Worm (Caenorhabditis elegans) whole organism, late embryonic: ENCODE results near the gene sru-3.

Experiments
- C08G9.2 ChIP-seq: sonication (generic microtip); optimal IDR thresholded peaks from 2 replicates; lab custom pipeline; 2016; ENCODE audit warnings: mild to moderate bottlenecking, missing genetic modification characterization, moderate library complexity, missing compliant biosample characterization
- C38D4.7 ChIP-seq: fragments of 200-800 bp; sonication (Bioruptor generic); optimal IDR thresholded peaks from 2 replicates; lab custom pipeline; 2018; ENCODE audit warnings: mild to moderate bottlenecking, missing genetic modification characterization, moderate library complexity, missing compliant biosample characterization
- K02D7.2 ChIP-seq: sonication (generic microtip); optimal IDR thresholded peaks from 2 replicates; lab custom pipeline; 2017; ENCODE audit warnings: mild to moderate bottlenecking, missing genetic modification characterization, missing compliant biosample characterization
- ahr-1 ChIP-seq: sonication (generic microtip); optimal IDR thresholded peaks from 2 replicates; lab custom pipeline; 2016; ENCODE audit warnings: missing genetic modification characterization, missing compliant biosample characterization
- ama-1 ChIP-seq: fragments of 150-350 bp; optimal IDR thresholded peaks from 2 replicates; lab custom pipeline; 2014
- ceh-2 ChIP-seq: sonication (generic microtip); optimal IDR thresholded peaks from 2 replicates; lab custom pipeline; 2016; ENCODE audit warnings: missing genotype, missing genetic modification characterization, missing compliant biosample characterization
- ceh-22 ChIP-seq: sonication (generic microtip); optimal IDR thresholded peaks from 2 replicates; lab custom pipeline; 2017; ENCODE audit warnings: missing biosample characterization, missing genetic modification characterization
- ceh-30 ChIP-seq: fragments of 150-350 bp; optimal IDR thresholded peaks from 2 replicates; lab custom pipeline; 2014; ENCODE audit warnings: missing biosample characterization, missing genetic modification characterization
- dve-1 ChIP-seq: sonication (generic microtip); optimal IDR thresholded peaks from 2 replicates; lab custom pipeline; 2017; ENCODE audit warnings: antibody characterized with exemption, mild to moderate bottlenecking, missing genetic modification characterization, missing compliant biosample characterization
- elt-2 ChIP-seq: sonication (generic microtip); optimal IDR thresholded peaks from 2 replicates; lab custom pipeline; 2016; ENCODE audit warnings: missing genetic modification reagents, missing genetic modification characterization, missing compliant biosample characterization
- elt-4 ChIP-seq: sonication (generic microtip); optimal IDR thresholded peaks from 2 replicates; lab custom pipeline; 2016; ENCODE audit warnings: missing genetic modification characterization, missing compliant biosample characterization
- ets-4 ChIP-seq: sonication (generic microtip); optimal IDR thresholded peaks from 2 replicates; lab custom pipeline; 2016; ENCODE audit warnings: missing genetic modification characterization, missing compliant biosample characterization
- eyg-1 ChIP-seq: sonication (generic microtip); optimal IDR thresholded peaks from 2 replicates; lab custom pipeline; 2016; ENCODE audit warnings: missing genotype, missing genetic modification characterization, missing compliant biosample characterization
- fax-1 ChIP-seq: sonication (generic microtip); optimal IDR thresholded peaks from 2 replicates; lab custom pipeline; 2016; ENCODE audit warnings: missing genotype, missing genetic modification characterization, missing compliant biosample characterization
- fkh-6 ChIP-seq: sonication (generic microtip); optimal IDR thresholded peaks from 2 replicates; lab custom pipeline; 2016; ENCODE audit warnings: missing genetic modification characterization, missing compliant biosample characterization
- hlh-6 ChIP-seq: sonication (generic microtip); optimal IDR thresholded peaks from 2 replicates; lab custom pipeline; 2016; ENCODE audit warnings: missing genotype, missing genetic modification characterization, missing compliant biosample characterization
- hlh-8 ChIP-seq: sonication (generic microtip); optimal IDR thresholded peaks from 2 replicates; lab custom pipeline; 2016; ENCODE audit warnings: missing genotype, missing genetic modification characterization, missing compliant biosample characterization
- lin-11 ChIP-seq: fragments of 200-800 bp; sonication (Bioruptor generic); optimal IDR thresholded peaks from 2 replicates; lab custom pipeline; 2018; ENCODE audit warnings: mild to moderate bottlenecking, missing genetic modification characterization, missing compliant biosample characterization
- madf-2 ChIP-seq: sonication (generic microtip); optimal IDR thresholded peaks from 2 replicates; lab custom pipeline; 2017; ENCODE audit warnings: missing genetic modification characterization, missing compliant biosample characterization
- mec-3 ChIP-seq: sonication (generic microtip); optimal IDR thresholded peaks from 2 replicates; lab custom pipeline; 2016; ENCODE audit warnings: borderline replicate concordance, missing genetic modification characterization, missing compliant biosample characterization
- nhr-11 ChIP-seq: fragments of 150-350 bp; optimal IDR thresholded peaks from 2 replicates; lab custom pipeline; 2014; ENCODE audit warnings: missing biosample characterization, missing genetic modification characterization
- nhr-232 ChIP-seq: sonication (generic microtip); optimal IDR thresholded peaks from 2 replicates; lab custom pipeline; 2016; ENCODE audit warnings: missing genetic modification characterization, missing compliant biosample characterization
- odd-2 ChIP-seq: sonication (generic microtip); optimal IDR thresholded peaks from 2 replicates; lab custom pipeline; 2017; ENCODE audit warnings: antibody characterized with exemption, mild to moderate bottlenecking, missing genetic modification characterization, missing compliant biosample characterization
- pag-3 ChIP-seq: sonication (generic microtip); optimal IDR thresholded peaks from 2 replicates; lab custom pipeline; 2016; ENCODE audit warnings: missing compliant biosample characterization, missing genetic modification characterization, borderline replicate concordance
- pax-1 ChIP-seq: fragments of 150-350 bp; optimal IDR thresholded peaks from 2 replicates; lab custom pipeline; 2014; ENCODE audit warnings: missing biosample characterization, missing genetic modification characterization
- pqm-1 ChIP-seq: sonication (generic microtip); optimal IDR thresholded peaks from 2 replicates; lab custom pipeline; 2016; ENCODE audit warnings: missing genetic modification characterization, missing compliant biosample characterization
- pros-1 ChIP-seq: fragments of 150-350 bp; optimal IDR thresholded peaks from 2 replicates; lab custom pipeline; 2014; ENCODE audit warnings: missing biosample characterization, missing genetic modification reagents, missing genetic modification characterization
- ref-2 ChIP-seq: sonication (generic microtip); optimal IDR thresholded peaks from 2 replicates; lab custom pipeline; 2016; ENCODE audit warnings: missing genetic modification characterization, missing compliant biosample characterization
- sdc-2 ChIP-seq: sonication (generic microtip); optimal IDR thresholded peaks from 2 replicates; lab custom pipeline; 2016; ENCODE audit warnings: missing genotype, missing genetic modification characterization, missing compliant biosample characterization
- tbx-2 ChIP-seq: sonication (generic microtip); optimal IDR thresholded peaks from 2 replicates; lab custom pipeline; 2016; ENCODE audit warnings: missing genetic modification characterization, missing compliant biosample characterization
- tbx-7 ChIP-seq: sonication (generic microtip); optimal IDR thresholded peaks from 2 replicates; lab custom pipeline; 2016; ENCODE audit warnings: missing genotype, missing genetic modification characterization, missing compliant biosample characterization
- unc-3 ChIP-seq, 2 experiments: fragments of 200-800 bp in 1 of 2; sonication (Bioruptor generic) in 1 of 2; sonication (generic microtip) in 1 of 2; conservative IDR thresholded peaks in 1 of 2; optimal IDR thresholded peaks in 1 of 2; 2 replicates each; pipeline versions ENCODE4 v1.3.6 to Lab custom; 2016 to 2022; ENCODE audit warnings: missing compliant biosample characterization in 2 of 2, missing genetic modification characterization in 2 of 2, missing genetic modification reagents in 1 of 2
- unc-42 ChIP-seq: sonication (generic microtip); optimal IDR thresholded peaks from 2 replicates; lab custom pipeline; 2016; ENCODE audit warnings: missing genotype, missing genetic modification characterization, missing compliant biosample characterization
- unc-55 ChIP-seq: sonication (generic microtip); optimal IDR thresholded peaks from 2 replicates; lab custom pipeline; 2017; ENCODE audit warnings: missing biosample characterization, missing genetic modification reagents, missing genetic modification characterization
- unc-86 ChIP-seq: sonication (generic microtip); optimal IDR thresholded peaks from 2 replicates; lab custom pipeline; 2016; ENCODE audit warnings: missing genetic modification characterization, missing compliant biosample characterization
- ztf-16 ChIP-seq: sonication (generic microtip); optimal IDR thresholded peaks from 2 replicates; lab custom pipeline; 2017; ENCODE audit warnings: missing genetic modification characterization, missing compliant biosample characterization

The sru-3 gene

ce11 chrIV:9480936-9481335 is 15.5 kb upstream of the sru-3 start, which contains the start of gene cng-3:
cng-3 (minus strand) TSS chrIV:9481037.
- no peak for TF ChIP-seq hlh-8 (tag; lab: Kevin White, UChicago)
- TF ChIP-seq C38D4.7, result no peak
- no peak for TF ChIP-seq pqm-1
- TF ChIP-seq ets-4, result no peak
- no peak for TF ChIP-seq unc-55
- TF ChIP-seq eyg-1 (tag; lab: Kevin White, UChicago), result no peak
- no peak for TF ChIP-seq ceh-2 (tag; lab: Kevin White, UChicago)
- TF ChIP-seq pag-3, result no peak
- TF ChIP-seq unc-3 (GFP tag; conservative IDR thresholded peaks at IDR 0.05; lab: Robert Waterston, UW), result no peak
- no peak for TF ChIP-seq unc-3 (tag; optimal IDR thresholded peaks at IDR 0.05; lab: Kevin White, UChicago)
- TF ChIP-seq lin-11, result no peak
- TF ChIP-seq C08G9.2 (tag; lab: Kevin White, UChicago), result no peak
- TF ChIP-seq pros-1 (tag; lab: Kevin White, UChicago), result no peak
- no peak for TF ChIP-seq ref-2 (tag; lab: Kevin White, UChicago)
- TF ChIP-seq dve-1 (tag; lab: Kevin White, UChicago), result no peak
- no peak for TF ChIP-seq unc-86 (tag; lab: Kevin White, UChicago)
- TF ChIP-seq odd-2, result no peak
- no peak for TF ChIP-seq K02D7.2 (tag; lab: Kevin White, UChicago)

ce11 chrIV:9485040-9485439 is 11.4 kb upstream of the sru-3 start, which contains the start of gene gadr-2:
gadr-2 (minus strand) TSS chrIV:9485140.
- TF ChIP-seq ztf-16 (tag; lab: Kevin White, UChicago), result no peak
- no peak for TF ChIP-seq unc-42 (tag; lab: Kevin White, UChicago)
- TF ChIP-seq pqm-1, result no peak
- no peak for TF ChIP-seq ceh-30 (tag; lab: Kevin White, UChicago)
- no peak for TF ChIP-seq ceh-22
- no peak for TF ChIP-seq C08G9.2 (tag; lab: Kevin White, UChicago)
- no peak for TF ChIP-seq nhr-232 (tag; lab: Kevin White, UChicago)
- TF ChIP-seq pag-3, result no peak
- TF ChIP-seq eyg-1 (tag; lab: Kevin White, UChicago), result no peak
- TF ChIP-seq elt-4 (tag; lab: Kevin White, UChicago), result no peak

ce11 chrIV:9485972-9486371 is 10.4 kb upstream of the sru-3 start, which contains the start of gene sru-2:
sru-2 (plus strand) TSS chrIV:9486272.
- TF ChIP-seq eyg-1 (tag; lab: Kevin White, UChicago) (no peak), dve-1 (tag; lab: Kevin White, UChicago) (no peak), hlh-6 (tag; lab: Kevin White, UChicago) (no peak), ahr-1 (tag; lab: Kevin White, UChicago) (no peak), C08G9.2 (tag; lab: Kevin White, UChicago) (no peak), hlh-8 (tag; lab: Kevin White, UChicago) (no peak), pax-1 (tag; lab: Kevin White, UChicago) (no peak)
- TF ChIP-seq, all 69 proteins: peak for 0

- TF ChIP-seq tbx-2, result no peak
Measured at ce11 chrIV:9486779-9487178, 9.6 kb upstream of the sru-3 start.

ce11 chrIV:9488315-9488714 is 8.1 kb upstream of the sru-3 start, which contains the start of gene sru-1:
sru-1 (plus strand) TSS chrIV:9488615.
- no peak for TF ChIP-seq fax-1 (tag; lab: Kevin White, UChicago)
- TF ChIP-seq madf-2, result no peak
- no peak for TF ChIP-seq elt-2 (tag; lab: Kevin White, UChicago)
- no peak for TF ChIP-seq fkh-6 (tag; lab: Kevin White, UChicago)
- TF ChIP-seq pros-1 (tag; lab: Kevin White, UChicago), result no peak
- TF ChIP-seq C08G9.2 (tag; lab: Kevin White, UChicago), result no peak
- TF ChIP-seq ceh-22, result no peak
- TF ChIP-seq pax-1 (tag; lab: Kevin White, UChicago), result no peak
- TF ChIP-seq sdc-2 (tag; lab: Kevin White, UChicago), result no peak
- TF ChIP-seq ama-1 (lab: Kevin White, UChicago), result no peak
- no peak for TF ChIP-seq ztf-16 (tag; lab: Kevin White, UChicago)
- no peak for TF ChIP-seq tbx-7
- TF ChIP-seq nhr-11 (tag; lab: Kevin White, UChicago), result no peak
- no peak for TF ChIP-seq mec-3 (tag; lab: Kevin White, UChicago)
- no peak for TF ChIP-seq elt-4 (tag; lab: Kevin White, UChicago)
- no peak for TF ChIP-seq ceh-2 (tag; lab: Kevin White, UChicago)
- TF ChIP-seq, all 69 proteins: peak for 0
